Worm (Caenorhabditis elegans): ENCODE data around the gene T12A7.6.

Gene T12A7.6

ce11 chrIV:11796818-11797217 lies 47.8 kb downstream of the T12A7.6 start:
- TF ChIP-seq ces-1 (GFP tag; optimal IDR thresholded peaks at IDR 0.05) (peak; percentile 60), snpc-4 (tag; optimal IDR thresholded peaks at IDR 0.05) (no peak)

- no peak for TF ChIP-seq hlh-1 (tag; optimal IDR thresholded peaks at IDR 0.05)
- TF ChIP-seq unc-62 (GFP tag; optimal IDR thresholded peaks at IDR 0.05): peak; percentile 58
- no peak for TF ChIP-seq ceh-43 (GFP tag; optimal IDR thresholded peaks at IDR 0.05)
- no peak for TF ChIP-seq sptf-1 (tag; optimal IDR thresholded peaks at IDR 0.05)
Measured at ce11 chrIV:11799240-11799639, 50.2 kb downstream of the T12A7.6 start.

Measured in whole organism, mixed stage, embryonic.